Fruit fly (Drosophila melanogaster): ENCODE measurements around the gene GC1.

GC1 gene

DNA sequence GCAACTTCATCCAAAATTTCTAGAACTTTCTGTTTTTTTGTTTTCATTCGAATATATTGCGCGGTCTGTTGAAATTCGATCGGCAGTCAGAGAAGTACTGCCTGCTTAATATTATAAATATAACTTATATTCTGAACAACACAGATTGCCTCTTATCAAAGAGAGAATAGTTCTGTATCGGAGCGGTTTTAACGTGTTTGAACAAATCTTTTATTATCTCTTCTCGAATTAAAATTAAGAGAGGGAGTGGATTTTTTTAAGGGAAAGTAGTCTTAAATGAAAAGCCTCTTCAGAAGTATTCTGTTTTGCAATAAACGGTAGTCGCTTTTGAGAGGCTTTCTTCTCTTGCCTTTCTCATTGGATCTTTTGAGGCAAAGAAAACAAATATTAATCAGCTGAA is 15.0 kb downstream of the GC1 start:
- TF ChIP-seq brk (GFP tag; optimal IDR thresholded peaks at IDR 0.05) (no peak), Dif (GFP tag; optimal IDR thresholded peaks at IDR 0.05; ENCODE audit: partially characterized antibody) (no peak), Hr78 (GFP tag; optimal IDR thresholded peaks at IDR 0.05) (no peak), dmrt93B (GFP tag; optimal IDR thresholded peaks at IDR 0.05) (no peak), CrebA (GFP tag; optimal IDR thresholded peaks at IDR 0.05; ENCODE audit: borderline replicate concordance) (peak; percentile 21), h (GFP tag; optimal IDR thresholded peaks at IDR 0.05) (no peak), GATAd (GFP tag; optimal IDR thresholded peaks at IDR 0.05) (no peak), Jra (GFP tag; optimal IDR thresholded peaks at IDR 0.05) (no peak)

DNA sequence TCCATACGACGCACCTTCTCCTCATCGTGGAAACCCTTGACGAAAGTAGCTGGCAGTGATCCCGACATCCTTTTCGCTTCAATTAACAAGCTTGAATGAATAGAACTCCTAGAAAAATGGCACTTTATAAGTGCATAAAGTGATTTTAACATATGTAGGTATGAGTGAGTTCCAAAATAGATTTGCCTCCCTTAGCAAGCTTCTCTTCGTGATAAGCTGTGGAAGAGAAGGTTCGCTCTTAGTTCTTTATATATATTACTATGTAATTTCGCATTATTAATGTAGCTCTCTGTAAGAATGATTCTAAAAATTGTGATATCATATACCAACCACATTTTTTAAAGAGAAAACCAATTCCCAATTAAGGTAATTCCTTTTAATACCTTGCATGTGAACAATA is 16.9 kb downstream of the GC1 start, which contains the start of gene CG3397:
Gene CG3397, minus strand, starts transcription at position 101 of the 400 bp plus-strand sequence.
- TF ChIP-seq Dif (GFP tag; optimal IDR thresholded peaks at IDR 0.05; ENCODE audit: partially characterized antibody) = no peak
- TF ChIP-seq Hr78 (GFP tag; optimal IDR thresholded peaks at IDR 0.05) = no peak
- TF ChIP-seq sage (GFP tag; optimal IDR thresholded peaks at IDR 0.05) = peak; percentile 16
- TF ChIP-seq Mio (GFP tag; optimal IDR thresholded peaks at IDR 0.05) = no peak
- no peak for TF ChIP-seq Jra (GFP tag; optimal IDR thresholded peaks at IDR 0.05)
- no peak for TF ChIP-seq dmrt93B (GFP tag; optimal IDR thresholded peaks at IDR 0.05)

DNA sequence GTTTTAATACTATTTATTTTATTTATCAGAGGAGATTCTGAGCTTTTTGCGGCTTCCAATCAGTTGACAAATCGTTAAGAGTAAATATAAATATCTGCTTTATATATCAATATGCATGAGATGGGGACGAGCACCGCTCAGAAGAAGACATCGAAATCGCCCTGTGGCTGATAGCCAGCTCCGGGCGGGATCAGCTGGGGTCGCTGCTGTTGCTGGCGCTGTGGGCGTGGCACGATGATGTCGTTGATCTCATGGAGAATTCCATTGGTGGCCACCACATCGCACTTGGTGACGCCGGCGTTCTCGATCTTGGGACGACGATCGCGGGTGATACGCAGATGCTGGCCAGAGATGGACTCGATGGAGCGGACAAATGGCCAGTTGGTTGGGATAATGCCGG is 17.4 kb downstream of the GC1 start:
- TF ChIP-seq brk (GFP tag; optimal IDR thresholded peaks at IDR 0.05) = no peak
- peak; percentile 48 for TF ChIP-seq Dif (GFP tag; optimal IDR thresholded peaks at IDR 0.05; ENCODE audit: partially characterized antibody)

DNA sequence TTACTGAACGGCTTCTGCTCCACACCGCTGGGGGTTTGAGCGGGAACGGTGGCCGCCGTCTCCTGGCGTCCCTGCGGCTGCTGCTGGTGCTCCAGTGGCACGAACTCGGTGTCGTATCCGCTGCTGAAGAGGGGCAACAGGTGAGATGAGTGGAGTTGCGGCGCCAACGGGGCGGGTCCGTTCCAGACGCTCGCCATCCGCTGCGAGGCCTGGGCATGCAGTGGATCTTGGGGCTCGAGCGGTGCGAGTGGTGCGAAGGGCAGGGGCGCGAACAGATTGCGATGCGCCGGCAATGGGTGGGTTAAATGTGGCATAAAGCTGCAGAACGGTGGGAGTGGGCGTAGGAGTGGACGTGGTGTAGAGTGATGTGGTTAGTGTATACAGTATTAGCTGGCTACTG is 21.7 kb downstream of the GC1 start:
- no peak for TF ChIP-seq CG32264 (GFP tag; optimal IDR thresholded peaks at IDR 0.05)
- TF ChIP-seq Mio (GFP tag; optimal IDR thresholded peaks at IDR 0.05) = no peak
- no peak for TF ChIP-seq Myc (optimal IDR thresholded peaks at IDR 0.05)
- no peak for TF ChIP-seq Jra (GFP tag; optimal IDR thresholded peaks at IDR 0.05)
- TF ChIP-seq N (GFP tag; optimal IDR thresholded peaks at IDR 0.05) = no peak
- no peak for TF ChIP-seq dsf (GFP tag; optimal IDR thresholded peaks at IDR 0.05; ENCODE audit: borderline replicate concordance)
- TF ChIP-seq dl (GFP tag; optimal IDR thresholded peaks at IDR 0.05; ENCODE audit: insufficient read depth in 1 of 2, partially characterized antibody in 2 of 2) = no peak
- no peak for TF ChIP-seq jim (GFP tag; optimal IDR thresholded peaks at IDR 0.05)
- no peak for TF ChIP-seq Sp1 (GFP tag; optimal IDR thresholded peaks at IDR 0.05)
- TF ChIP-seq Abd-B (GFP tag; optimal IDR thresholded peaks at IDR 0.05) = no peak
- no peak for TF ChIP-seq lola (GFP tag; optimal IDR thresholded peaks at IDR 0.05)
- no peak for TF ChIP-seq GATAd (GFP tag; optimal IDR thresholded peaks at IDR 0.05)
- TF ChIP-seq Hr78 (GFP tag; optimal IDR thresholded peaks at IDR 0.05) = no peak
- TF ChIP-seq Hnf4 (GFP tag; optimal IDR thresholded peaks at IDR 0.05) = no peak

DNA sequence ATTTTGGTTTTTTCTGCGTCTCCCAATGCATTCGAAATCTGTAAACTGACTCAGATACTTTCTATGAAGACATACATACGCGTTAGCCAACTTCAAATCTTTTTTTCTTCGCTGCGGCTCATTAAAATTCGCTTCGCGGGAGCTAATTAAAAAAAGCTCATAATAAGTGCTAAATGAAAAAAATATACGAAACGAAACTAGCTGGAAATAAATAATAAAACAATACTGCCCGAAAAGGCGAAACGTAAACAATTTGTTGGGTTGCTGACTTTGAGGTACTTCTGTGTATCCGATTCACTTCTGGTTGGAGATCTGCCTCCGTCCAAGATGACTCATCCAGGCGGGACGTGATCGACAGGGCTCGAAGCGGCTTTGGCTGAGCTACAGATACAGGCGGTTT is 22.5 kb downstream of the GC1 start:
- TF ChIP-seq Rel (GFP tag; optimal IDR thresholded peaks at IDR 0.05) (no peak), Rel (tag; optimal IDR thresholded peaks at IDR 0.05) (no peak), Dfd (GFP tag; optimal IDR thresholded peaks at IDR 0.05) (no peak), psq (GFP tag; optimal IDR thresholded peaks at IDR 0.05) (no peak)

DNA sequence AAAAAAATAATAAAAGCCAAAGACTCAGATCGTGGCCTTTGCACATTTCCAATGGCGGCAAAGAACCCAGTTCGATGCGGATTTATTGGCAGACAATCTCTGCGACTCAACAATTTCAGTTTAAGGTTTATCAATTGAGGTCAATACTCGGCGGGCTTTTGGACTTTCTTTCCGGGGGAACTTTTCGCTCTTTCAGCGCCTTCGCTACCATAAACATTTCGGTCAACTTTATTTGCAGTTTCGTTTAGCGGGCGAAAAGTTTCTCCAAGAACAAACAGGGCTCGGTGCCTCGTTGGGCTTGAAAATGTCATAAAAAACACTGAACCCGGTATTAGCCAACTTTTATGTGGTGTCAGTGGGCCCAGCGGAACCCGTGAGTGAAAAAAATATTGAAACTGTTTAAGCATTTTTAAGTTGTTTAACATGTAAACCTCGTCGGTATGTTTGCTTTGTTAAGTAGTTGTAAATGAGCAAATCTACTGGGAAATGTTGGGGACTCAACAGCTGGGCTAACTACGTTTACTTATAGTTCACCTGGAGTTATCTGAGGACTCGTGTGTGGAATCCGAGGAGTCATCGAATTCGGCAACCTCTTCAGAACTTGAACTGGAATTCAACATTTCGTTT is 24.1 kb downstream of the GC1 start:
- TF ChIP-seq psq (GFP tag; optimal IDR thresholded peaks at IDR 0.05) (no peak), CrebA (GFP tag; optimal IDR thresholded peaks at IDR 0.05; ENCODE audit: borderline replicate concordance) (no peak), Jra (GFP tag; optimal IDR thresholded peaks at IDR 0.05) (no peak), Rel (GFP tag; optimal IDR thresholded peaks at IDR 0.05) (no peak), Rel (tag; optimal IDR thresholded peaks at IDR 0.05) (peak; percentile 59), tai (GFP tag; optimal IDR thresholded peaks at IDR 0.05) (no peak)

DNA sequence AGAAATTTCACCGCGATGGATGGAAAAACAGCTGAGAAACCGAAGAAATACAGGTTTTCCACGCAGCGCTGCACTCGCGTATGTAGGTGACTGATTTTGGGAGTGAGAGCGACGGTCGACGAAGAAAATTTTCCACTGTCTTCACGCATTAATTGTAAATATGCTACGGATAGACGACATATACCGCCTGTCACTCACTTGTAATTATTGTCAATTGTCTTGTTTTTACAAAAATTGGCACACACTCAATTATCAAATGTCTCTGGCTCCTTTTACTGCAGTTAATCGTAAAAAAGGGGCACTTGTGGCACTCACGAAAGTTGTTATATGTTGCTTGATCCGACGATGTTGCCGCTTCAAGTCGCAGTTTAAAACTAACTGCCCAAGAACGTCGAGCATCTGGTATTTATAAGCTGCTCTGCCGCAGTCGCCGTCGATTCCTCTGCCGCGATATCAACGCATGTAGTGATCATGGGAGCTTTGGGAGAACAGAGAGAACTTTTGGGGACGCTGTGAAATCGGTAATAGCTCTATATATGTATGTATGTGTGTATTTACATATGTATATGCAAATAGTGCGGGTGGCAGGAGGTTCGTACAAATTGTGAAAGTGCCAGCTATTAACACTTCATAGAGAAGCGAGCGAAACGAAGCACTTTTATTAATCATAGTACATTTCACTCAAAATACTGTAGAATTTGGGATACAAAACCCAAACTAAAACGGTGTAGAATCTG is 25.6 kb downstream of the GC1 start, which contains the start of gene mfas:
Gene mfas, minus strand, starts transcription at position 382 of the 737 bp plus-strand sequence.
- TF ChIP-seq Hr78 (GFP tag; optimal IDR thresholded peaks at IDR 0.05) = no peak
- TF ChIP-seq usp (GFP tag; optimal IDR thresholded peaks at IDR 0.05) = no peak
- TF ChIP-seq psq (GFP tag; optimal IDR thresholded peaks at IDR 0.05) = no peak
- peak; percentile 58 for TF ChIP-seq fru (GFP tag; optimal IDR thresholded peaks at IDR 0.05)
- TF ChIP-seq GATAd (GFP tag; optimal IDR thresholded peaks at IDR 0.05) = no peak
- TF ChIP-seq Myc (optimal IDR thresholded peaks at IDR 0.05) = no peak
- no peak for TF ChIP-seq dmrt93B (GFP tag; optimal IDR thresholded peaks at IDR 0.05)
- no peak for TF ChIP-seq HLH106 (tag; optimal IDR thresholded peaks at IDR 0.05)
- no peak for TF ChIP-seq brk (GFP tag; optimal IDR thresholded peaks at IDR 0.05)
- TF ChIP-seq lola (GFP tag; optimal IDR thresholded peaks at IDR 0.05) = no peak
- TF ChIP-seq h (GFP tag; optimal IDR thresholded peaks at IDR 0.05) = peak; percentile 4
- TF ChIP-seq CG9705 (GFP tag; optimal IDR thresholded peaks at IDR 0.05) = no peak
- no peak for TF ChIP-seq woc (GFP tag; optimal IDR thresholded peaks at IDR 0.05)
- TF ChIP-seq Jra (GFP tag; optimal IDR thresholded peaks at IDR 0.05) = peak; percentile 14
- no peak for TF ChIP-seq foxo (GFP tag; optimal IDR thresholded peaks at IDR 0.05)
- TF ChIP-seq Hr83 (GFP tag; optimal IDR thresholded peaks at IDR 0.05; ENCODE audit: poor library complexity, severe bottlenecking) = peak; percentile 49
- TF ChIP-seq sage (GFP tag; optimal IDR thresholded peaks at IDR 0.05) = no peak
- no peak for TF ChIP-seq pan (optimal IDR thresholded peaks at IDR 0.05)
- no peak for TF ChIP-seq Rel (GFP tag; optimal IDR thresholded peaks at IDR 0.05)
- no peak for TF ChIP-seq Rel (tag; optimal IDR thresholded peaks at IDR 0.05)
- TF ChIP-seq Vsx2 (GFP tag; optimal IDR thresholded peaks at IDR 0.05; ENCODE audit: partially characterized antibody) = no peak
- no peak for TF ChIP-seq Hnf4 (GFP tag; optimal IDR thresholded peaks at IDR 0.05)
